Fruit fly (Drosophila melanogaster) whole organism, embryonic: Measurements from ENCODE around the gene CG14207.

ENCODE experiments used
- Adf1 ChIP-seq: fragments of 200-800 bp; sonication (Bioruptor generic); IDR thresholded peaks from 2 replicates; pipeline ENCODE4 v1.3.6; 2022; ENCODE audit warnings: missing biosample characterization, missing genetic modification characterization
- Aef1 ChIP-seq: fragments of 200-800 bp; sonication (Bioruptor generic); IDR thresholded peaks from 3 replicates; pipeline ENCODE4 v1.3.6; 2022; ENCODE audit warnings: missing biosample characterization, missing genetic modification characterization
- Atf3 ChIP-seq: fragments of 200-800 bp; sonication (Bioruptor generic); optimal IDR thresholded peaks from 3 replicates; lab custom pipeline; 2016; ENCODE audit warnings: missing biosample characterization, missing genetic modification characterization
- CG10147 ChIP-seq: fragments of 200-800 bp; sonication (Bioruptor generic); optimal IDR thresholded peaks from 2 replicates; lab custom pipeline; 2019; ENCODE audit warnings: missing biosample characterization, mild to moderate bottlenecking, missing genetic modification characterization, moderate library complexity
- CG11695 ChIP-seq: fragments of 200-800 bp; sonication (Bioruptor generic); IDR thresholded peaks from 3 replicates; pipeline ENCODE4 v1.3.6; 2022; ENCODE audit warnings: missing biosample characterization, missing genetic modification characterization
- CG1647 ChIP-seq: fragments of 200-800 bp; sonication (Bioruptor generic); optimal IDR thresholded peaks from 3 replicates; lab custom pipeline; 2016; ENCODE audit warnings: missing biosample characterization, missing genetic modification characterization
- CG16863 ChIP-seq: fragments of 200-800 bp; sonication (Bioruptor generic); optimal IDR thresholded peaks from 3 replicates; lab custom pipeline; 2016; ENCODE audit warnings: missing biosample characterization, missing genetic modification characterization
- CG17361 ChIP-seq: fragments of 200-800 bp; sonication (Bioruptor generic); IDR thresholded peaks from 3 replicates; pipeline ENCODE4 v1.3.6; 2022; ENCODE audit warnings: missing biosample characterization, missing genetic modification characterization
- CG18011 ChIP-seq: fragments of 200-800 bp; sonication (Bioruptor generic); optimal IDR thresholded peaks from 2 replicates; lab custom pipeline; 2017; ENCODE audit warnings: missing biosample characterization, missing genetic modification characterization, mild to moderate bottlenecking, moderate library complexity, missing genotype
- CG18476 ChIP-seq: fragments of 200-800 bp; sonication (Bioruptor generic); optimal IDR thresholded peaks from 2 replicates; lab custom pipeline; 2016; ENCODE audit warnings: missing biosample characterization, mild to moderate bottlenecking, missing genetic modification characterization
- CG2116 ChIP-seq: fragments of 200-800 bp; sonication (Bioruptor generic); optimal IDR thresholded peaks from 3 replicates; lab custom pipeline; 2018; ENCODE audit warnings: missing biosample characterization, mild to moderate bottlenecking, missing genetic modification characterization
- CG2889 ChIP-seq: fragments of 200-800 bp; sonication (Bioruptor generic); IDR thresholded peaks from 3 replicates; pipeline ENCODE4 v1.3.6; 2022; ENCODE audit warnings: missing biosample characterization, missing genetic modification characterization
- CG31388 ChIP-seq: fragments of 200-800 bp; sonication (Bioruptor generic); optimal IDR thresholded peaks from 2 replicates; lab custom pipeline; 2016; ENCODE audit warnings: missing biosample characterization, missing genetic modification characterization
- CG32532 ChIP-seq: fragments of 200-800 bp; sonication (Bioruptor generic); IDR thresholded peaks from 2 replicates; pipeline ENCODE4 v1.3.6; 2022; ENCODE audit warnings: missing biosample characterization, missing genetic modification characterization
- CG4404 ChIP-seq: fragments of 200-800 bp; sonication (Bioruptor generic); IDR thresholded peaks from 2 replicates; pipeline ENCODE4 v1.3.6; 2022; ENCODE audit warnings: missing biosample characterization, missing genetic modification characterization
- CG4730 ChIP-seq: fragments of 200-800 bp; sonication (Bioruptor generic); IDR thresholded peaks from 2 replicates; pipeline ENCODE4 v1.3.6; 2022; ENCODE audit warnings: missing biosample characterization, missing genetic modification characterization
- CG4820 ChIP-seq: fragments of 200-800 bp; sonication (Bioruptor generic); optimal IDR thresholded peaks from 3 replicates; lab custom pipeline; 2016; ENCODE audit warnings: missing biosample characterization, missing genetic modification characterization
- CG6272 ChIP-seq: fragments of 200-800 bp; sonication (Bioruptor generic); IDR thresholded peaks from 2 replicates; pipeline ENCODE4 v1.3.6; 2022; ENCODE audit warnings: missing biosample characterization, missing genetic modification characterization
- CG7271 ChIP-seq: fragments of 200-800 bp; sonication (Bioruptor generic); optimal IDR thresholded peaks from 2 replicates; lab custom pipeline; 2018; ENCODE audit warnings: missing biosample characterization, mild to moderate bottlenecking, missing genetic modification characterization, moderate library complexity
- CG7839 ChIP-seq: fragments of 200-800 bp; sonication (Bioruptor generic); optimal IDR thresholded peaks from 3 replicates; lab custom pipeline; 2018; ENCODE audit warnings: missing biosample characterization, mild to moderate bottlenecking, missing genetic modification characterization, moderate library complexity
- CG9876 ChIP-seq: fragments of 200-800 bp; sonication (Bioruptor generic); optimal IDR thresholded peaks from 2 replicates; lab custom pipeline; 2016; ENCODE audit warnings: missing biosample characterization, missing genetic modification characterization
- CHES-1-like ChIP-seq: fragments of 200-800 bp; sonication (Bioruptor generic); optimal IDR thresholded peaks from 2 replicates; lab custom pipeline; 2016; ENCODE audit warnings: missing biosample characterization, missing genetic modification characterization
- Dll ChIP-seq: fragments of 200-800 bp; sonication (Bioruptor generic); IDR thresholded peaks from 4 replicates; pipeline ENCODE4 v1.3.6; 2022; ENCODE audit warnings: missing biosample characterization, missing genetic modification characterization; ENCODE audit not compliant: partially characterized antibody
- H2.0 ChIP-seq: fragments of 200-800 bp; sonication (Bioruptor generic); IDR thresholded peaks from 2 replicates; pipeline ENCODE4 v1.3.6; 2022; ENCODE audit warnings: missing biosample characterization, missing genetic modification characterization
- HLHmδ ChIP-seq: fragments of 200-800 bp; sonication (Bioruptor generic); optimal IDR thresholded peaks from 2 replicates; lab custom pipeline; 2018; ENCODE audit warnings: missing biosample characterization, mild to moderate bottlenecking, missing genetic modification characterization, moderate library complexity
- Hand ChIP-seq: fragments of 200-800 bp; sonication (Bioruptor generic); optimal IDR thresholded peaks from 2 replicates; lab custom pipeline; 2017; ENCODE audit warnings: mild to moderate bottlenecking, missing biosample characterization, missing genetic modification reagents, missing genetic modification characterization
- HmgZ ChIP-seq: fragments of 200-800 bp; sonication (Bioruptor generic); optimal IDR thresholded peaks from 2 replicates; lab custom pipeline; 2018; ENCODE audit warnings: missing biosample characterization, mild to moderate bottlenecking, missing genetic modification characterization
- MBD-R2 ChIP-seq: fragments of 200-800 bp; sonication (Bioruptor generic); IDR thresholded peaks from 2 replicates; pipeline ENCODE4 v1.3.6; 2022; ENCODE audit warnings: missing biosample characterization, missing genetic modification characterization
- Taf1 ChIP-seq: fragments of 200-800 bp; sonication (Bioruptor generic); IDR thresholded peaks from 2 replicates; pipeline ENCODE4 v1.3.6; 2022; ENCODE audit warnings: missing biosample characterization, missing genetic modification characterization
- bab2 ChIP-seq: fragments of 200-800 bp; sonication (Bioruptor generic); optimal IDR thresholded peaks from 2 replicates; lab custom pipeline; 2016; ENCODE audit warnings: missing biosample characterization, missing genetic modification characterization
- chif ChIP-seq, 2 experiments: fragments of 200-800 bp; sonication (Bioruptor generic); optimal IDR thresholded peaks; 3 replicates each; lab custom pipeline; 2016; ENCODE audit warnings: missing biosample characterization in 2 of 2, missing genetic modification characterization in 2 of 2
- dm ChIP-seq: fragments of 200-800 bp; sonication (Bioruptor generic); optimal IDR thresholded peaks from 3 replicates; lab custom pipeline; 2016; ENCODE audit warnings: missing biosample characterization, missing genetic modification characterization
- dmrt11E ChIP-seq: fragments of 200-800 bp; sonication (Bioruptor generic); optimal IDR thresholded peaks from 3 replicates; lab custom pipeline; 2018; ENCODE audit warnings: missing biosample characterization, mild to moderate bottlenecking, missing genetic modification characterization, moderate library complexity
- gem ChIP-seq: fragments of 200-800 bp; sonication (Bioruptor generic); optimal IDR thresholded peaks from 2 replicates; lab custom pipeline; 2019; ENCODE audit warnings: missing biosample characterization, mild to moderate bottlenecking, missing genetic modification characterization, moderate library complexity
- gfzf ChIP-seq: fragments of 200-800 bp; sonication (Bioruptor generic); optimal IDR thresholded peaks from 2 replicates; lab custom pipeline; 2016; ENCODE audit warnings: missing biosample characterization, mild to moderate bottlenecking, missing genetic modification characterization, moderate library complexity
- inv ChIP-seq: fragments of 200-800 bp; sonication (Bioruptor generic); IDR thresholded peaks from 2 replicates; pipeline ENCODE4 v1.3.6; 2022; ENCODE audit warnings: missing biosample characterization, missing genetic modification characterization; ENCODE audit not compliant: partially characterized antibody
- nerfin-2 ChIP-seq: fragments of 200-800 bp; sonication (Bioruptor generic); IDR thresholded peaks from 2 replicates; pipeline ENCODE4 v1.3.6; 2022; ENCODE audit warnings: missing biosample characterization, missing genetic modification characterization; ENCODE audit not compliant: partially characterized antibody
- p53 ChIP-seq: fragments of 200-800 bp; sonication (Bioruptor generic); optimal IDR thresholded peaks from 2 replicates; lab custom pipeline; 2016; ENCODE audit warnings: missing biosample characterization, missing genetic modification characterization
- pnt ChIP-seq: fragments of 200-800 bp; sonication (Bioruptor generic); optimal IDR thresholded peaks from 3 replicates; lab custom pipeline; 2016; ENCODE audit warnings: missing biosample characterization, missing genetic modification characterization
- prd ChIP-seq, 3 experiments: fragments of >200 bp in 2 of 3; fragments of 200-800 bp in 1 of 3; sonication (Bioruptor generic) in 1 of 3; optimal IDR thresholded peaks in 2 of 3; IDR thresholded peaks in 1 of 3; 2 replicates in 2 of 3; 3 replicates in 1 of 3; pipeline versions ENCODE4 v1.3.6 to Lab custom; 2017 to 2022; ENCODE audit warnings: missing biosample characterization in 1 of 3, missing genetic modification characterization in 1 of 3
- pum ChIP-seq: fragments of 200-800 bp; sonication (Bioruptor generic); optimal IDR thresholded peaks from 2 replicates; lab custom pipeline; 2016; ENCODE audit warnings: missing biosample characterization, missing genetic modification characterization
- row ChIP-seq: fragments of 200-800 bp; sonication (Bioruptor generic); IDR thresholded peaks from 3 replicates; pipeline ENCODE4 v1.3.6; 2022; ENCODE audit warnings: missing biosample characterization, missing genetic modification characterization
- slbo ChIP-seq: fragments of 200-800 bp; sonication (Bioruptor generic); IDR thresholded peaks from 2 replicates; pipeline ENCODE4 v1.3.6; 2022; ENCODE audit warnings: missing biosample characterization, missing genetic modification characterization
- slou ChIP-seq: fragments of 200-800 bp; sonication (Bioruptor generic); optimal IDR thresholded peaks from 3 replicates; lab custom pipeline; 2016; ENCODE audit warnings: missing biosample characterization, missing genetic modification characterization
- sna ChIP-seq: fragments of 200-800 bp; sonication (Bioruptor generic); IDR thresholded peaks from 2 replicates; pipeline ENCODE4 v1.3.6; 2022; ENCODE audit warnings: missing biosample characterization, missing genetic modification characterization; ENCODE audit not compliant: partially characterized antibody
- sob ChIP-seq: fragments of 200-800 bp; sonication (Bioruptor generic); IDR thresholded peaks from 2 replicates; pipeline ENCODE4 v1.3.6; 2022; ENCODE audit warnings: missing biosample characterization, missing genetic modification characterization
- sug ChIP-seq: fragments of 200-800 bp; optimal IDR thresholded peaks from 2 replicates; lab custom pipeline; 2019; ENCODE audit warnings: missing biosample characterization, mild to moderate bottlenecking, missing genetic modification characterization, moderate library complexity
- trem ChIP-seq: fragments of 200-800 bp; optimal IDR thresholded peaks from 3 replicates; lab custom pipeline; 2019; ENCODE audit warnings: missing biosample characterization, mild to moderate bottlenecking, missing genetic modification characterization, moderate library complexity
- zen ChIP-seq: fragments of 200-800 bp; sonication (Bioruptor generic); optimal IDR thresholded peaks from 3 replicates; lab custom pipeline; 2018; ENCODE audit warnings: missing biosample characterization, mild to moderate bottlenecking, missing genetic modification characterization, moderate library complexity

CG14207 gene

dm6 chrX:19565714-19566316 lies 39.2 kb upstream of the CG14207 start, which contains the start of the genes Grip84 and car (continued):
- TF ChIP-seq CG16863 (GFP tag; lab: Kevin White, UChicago) (no peak), CHES-1-like (GFP tag; lab: Kevin White, UChicago) (no peak), pum (GFP tag; lab: Kevin White, UChicago) (peak; percentile 72), Atf3 (peak; percentile 6), CG6272 (peak; percentile 74), Dll (0 out of 4 replicates have a peak, but pooled peaks have one; percentile 30), Taf1 (GFP tag; lab: Robert Waterston, UW) (peak; percentile 44; the same call in 1 of the 2 replicates), CG7839 (tag; lab: Kevin White, UChicago) (no peak), slou (GFP tag; lab: Kevin White, UChicago) (peak; percentile 50), CG31388 (no peak), gfzf (peak; percentile 60), pnt (GFP tag; lab: Kevin White, UChicago) (peak; percentile 73), sug (tag; lab: Kevin White, UChicago) (peak; percentile 79), CG10147 (no peak), CG1647 (GFP tag; lab: Kevin White, UChicago) (peak; percentile 21), CG4404 (GFP tag; lab: Robert Waterston, UW) (peak; percentile 71), CG2116 (GFP tag; lab: Kevin White, UChicago) (peak; percentile 52), p53 (GFP tag; lab: Kevin White, UChicago) (peak; percentile 18), slbo (GFP tag; lab: Robert Waterston, UW) (peak; percentile 84), CG17361 (GFP tag; lab: Robert Waterston, UW) (peak; percentile 86), row (peak; percentile 89), CG9876 (GFP tag; lab: Kevin White, UChicago) (no peak), trem (tag; lab: Kevin White, UChicago) (peak; percentile 60), HLHmδ (no peak), CG18476 (GFP tag; lab: Kevin White, UChicago) (peak; percentile 55), prd (optimal IDR thresholded peaks at IDR 0.05; lab: Kevin White, UChicago) (no peak), prd (GFP tag; IDR thresholded peaks at IDR 0.05; lab: Robert Waterston, UW) (peak; percentile 77), gem (tag; lab: Kevin White, UChicago) (peak; percentile 86), CG32532 (peak; percentile 93), Aef1 (GFP tag; lab: Robert Waterston, UW) (peak; percentile 57), CG7271 (tag; lab: Kevin White, UChicago) (no peak), inv (GFP tag; lab: Robert Waterston, UW) (no peak), HmgZ (tag; lab: Kevin White, UChicago) (peak; percentile 36), CG18011 (GFP tag; lab: Kevin White, UChicago) (peak; percentile 17), sna (GFP tag; lab: Robert Waterston, UW) (no peak), nerfin-2 (GFP tag; lab: Robert Waterston, UW) (no peak), MBD-R2 (GFP tag; lab: Robert Waterston, UW) (peak; percentile 93), H2.0 (GFP tag; lab: Robert Waterston, UW) (peak; percentile 23; the same call in 1 of the 2 replicates), dm (GFP tag; lab: Kevin White, UChicago) (peak; percentile 48), Hand (no peak), Adf1 (GFP tag; lab: Robert Waterston, UW) (peak; percentile 20; the same call in 1 of the 2 replicates), CG4730 (GFP tag; lab: Robert Waterston, UW) (peak; percentile 50), zen (tag; lab: Kevin White, UChicago) (peak; percentile 61), CG4820 (GFP tag; lab: Kevin White, UChicago) (peak; percentile 50), dmrt11E (tag; lab: Kevin White, UChicago) (peak; percentile 72), CG2889 (GFP tag; lab: Robert Waterston, UW) (0 out of 3 replicates have a peak, but pooled peaks have one; percentile 36), CG11695 (0 out of 3 replicates have a peak, but pooled peaks have one; percentile 33), bab2 (peak; percentile 38), chif (GFP tag; optimal IDR thresholded peaks at IDR 0.05; lab: Kevin White, UChicago) (peak; percentile 38 to 48), sob (GFP tag; lab: Robert Waterston, UW) (peak; percentile 66)
